Fruit fly (Drosophila melanogaster) whole organism, embryonic: ENCODE results near the gene CG14721.

Experiments used
- BEAF-32 ChIP-seq: fragments of 200-800 bp; sonication (Bioruptor generic); optimal IDR thresholded peaks from 3 replicates; lab custom pipeline; 2017; ENCODE audit warnings: missing biosample characterization, missing genetic modification characterization, mild to moderate bottlenecking, moderate library complexity, missing genetic modification reagents
- Bgb ChIP-seq: fragments of 200-800 bp; sonication (Bioruptor generic); IDR thresholded peaks from 2 replicates; pipeline ENCODE4 v1.3.6; 2022; ENCODE audit warnings: missing biosample characterization, missing genetic modification characterization; ENCODE audit not compliant: partially characterized antibody
- CG17568 ChIP-seq: fragments of 200-800 bp; sonication (Bioruptor generic); optimal IDR thresholded peaks from 2 replicates; lab custom pipeline; 2018; ENCODE audit warnings: missing biosample characterization, mild to moderate bottlenecking, missing genetic modification characterization, moderate library complexity
- CG17802 ChIP-seq: fragments of 200-800 bp; sonication (Bioruptor generic); optimal IDR thresholded peaks from 2 replicates; lab custom pipeline; 2018; ENCODE audit warnings: missing biosample characterization, mild to moderate bottlenecking, missing genetic modification characterization, moderate library complexity
- CG1792 ChIP-seq: fragments of 200-800 bp; sonication (Bioruptor generic); optimal IDR thresholded peaks from 2 replicates; lab custom pipeline; 2016; ENCODE audit warnings: missing biosample characterization, missing genetic modification characterization
- CG2116 ChIP-seq: fragments of 200-800 bp; sonication (Bioruptor generic); optimal IDR thresholded peaks from 3 replicates; lab custom pipeline; 2018; ENCODE audit warnings: missing biosample characterization, mild to moderate bottlenecking, missing genetic modification characterization
- CG2129 ChIP-seq: fragments of 200-800 bp; sonication (Bioruptor generic); IDR thresholded peaks from 2 replicates; pipeline ENCODE4 v1.3.6; 2022; ENCODE audit warnings: missing biosample characterization, missing genetic modification characterization; ENCODE audit not compliant: partially characterized antibody
- CG33213 ChIP-seq: fragments of 200-800 bp; sonication (Bioruptor generic); optimal IDR thresholded peaks from 3 replicates; lab custom pipeline; 2016; ENCODE audit warnings: missing biosample characterization, missing genetic modification characterization
- CG33557 ChIP-seq: fragments of 200-800 bp; sonication (Bioruptor generic); optimal IDR thresholded peaks from 2 replicates; lab custom pipeline; 2019; ENCODE audit warnings: missing biosample characterization, mild to moderate bottlenecking, missing genetic modification characterization, moderate library complexity
- CG42726 ChIP-seq: fragments of 200-800 bp; sonication (Bioruptor generic); IDR thresholded peaks from 2 replicates; pipeline ENCODE4 v1.3.6; 2022; ENCODE audit warnings: missing biosample characterization, missing genetic modification characterization; ENCODE audit not compliant: partially characterized antibody
- CG9215 ChIP-seq: fragments of 200-800 bp; sonication (Bioruptor generic); IDR thresholded peaks from 2 replicates; pipeline ENCODE4 v1.3.6; 2022; ENCODE audit warnings: missing biosample characterization, missing genetic modification characterization
- CG9797 ChIP-seq: fragments of 200-800 bp; sonication (Bioruptor generic); optimal IDR thresholded peaks from 3 replicates; lab custom pipeline; 2018; ENCODE audit warnings: missing biosample characterization, mild to moderate bottlenecking, missing genetic modification characterization
- CG9932 ChIP-seq: fragments of 200-800 bp; sonication (Bioruptor generic); IDR thresholded peaks from 2 replicates; pipeline ENCODE4 v1.3.6; 2022; ENCODE audit warnings: missing biosample characterization, missing genetic modification characterization
- CoRest ChIP-seq: fragments of 200-800 bp; sonication (Bioruptor generic); optimal IDR thresholded peaks from 3 replicates; lab custom pipeline; 2018; ENCODE audit warnings: missing biosample characterization, mild to moderate bottlenecking, missing genetic modification characterization, moderate library complexity
- Doc3 ChIP-seq: fragments of 200-800 bp; sonication (Bioruptor generic); IDR thresholded peaks from 3 replicates; pipeline ENCODE4 v1.3.6; 2022; ENCODE audit warnings: missing biosample characterization, missing genetic modification characterization; ENCODE audit not compliant: partially characterized antibody
- E2f2 ChIP-seq: fragments of 200-800 bp; sonication (Bioruptor generic); IDR thresholded peaks from 2 replicates; pipeline ENCODE4 v1.3.6; 2022; ENCODE audit warnings: missing biosample characterization, missing genetic modification characterization
- Elba2 ChIP-seq: fragments of 200-800 bp; sonication (Bioruptor generic); optimal IDR thresholded peaks from 3 replicates; lab custom pipeline; 2016; ENCODE audit warnings: missing biosample characterization, missing genetic modification characterization
- Lhr ChIP-seq: fragments of 200-800 bp; sonication (Bioruptor generic); optimal IDR thresholded peaks from 3 replicates; lab custom pipeline; 2017; ENCODE audit warnings: mild to moderate bottlenecking, missing biosample characterization, missing genetic modification reagents, missing genetic modification characterization
- MBD-R2 ChIP-seq: fragments of 200-800 bp; sonication (Bioruptor generic); IDR thresholded peaks from 2 replicates; pipeline ENCODE4 v1.3.6; 2022; ENCODE audit warnings: missing biosample characterization, missing genetic modification characterization
- Myb ChIP-seq: fragments of 200-800 bp; sonication (Bioruptor generic); optimal IDR thresholded peaks from 2 replicates; lab custom pipeline; 2016; ENCODE audit warnings: missing biosample characterization, missing genetic modification characterization
- NK7.1 ChIP-seq: fragments of 200-800 bp; sonication (Bioruptor generic); optimal IDR thresholded peaks from 3 replicates; lab custom pipeline; 2016; ENCODE audit warnings: missing biosample characterization, missing genetic modification characterization
- Nf-YB ChIP-seq: fragments of 200-800 bp; sonication (Bioruptor generic); optimal IDR thresholded peaks from 3 replicates; lab custom pipeline; 2019; ENCODE audit warnings: missing biosample characterization, mild to moderate bottlenecking, missing genetic modification characterization, moderate library complexity
- Nf-YC ChIP-seq: fragments of 200-800 bp; optimal IDR thresholded peaks from 3 replicates; lab custom pipeline; 2019; ENCODE audit warnings: missing biosample characterization, mild to moderate bottlenecking, missing genetic modification characterization, moderate library complexity
- Opbp ChIP-seq: fragments of 200-800 bp; sonication (Bioruptor generic); IDR thresholded peaks from 3 replicates; pipeline ENCODE4 v1.3.6; 2022; ENCODE audit warnings: missing biosample characterization, missing genetic modification characterization; ENCODE audit not compliant: partially characterized antibody
- Ravus ChIP-seq: fragments of 200-800 bp; sonication (Bioruptor generic); IDR thresholded peaks from 2 replicates; pipeline ENCODE4 v1.3.6; 2022; ENCODE audit warnings: missing biosample characterization, missing genetic modification characterization
- Rfx ChIP-seq: fragments of 200-800 bp; sonication (Bioruptor generic); IDR thresholded peaks from 2 replicates; pipeline ENCODE4 v1.3.6; 2022; ENCODE audit warnings: missing biosample characterization, missing genetic modification characterization
- Sin3A ChIP-seq: fragments of >200 bp; optimal IDR thresholded peaks from 2 replicates; lab custom pipeline; 2018
- Sry-β ChIP-seq: fragments of 200-800 bp; sonication (Bioruptor generic); optimal IDR thresholded peaks from 2 replicates; lab custom pipeline; 2018; ENCODE audit warnings: missing biosample characterization, mild to moderate bottlenecking, missing genetic modification characterization, moderate library complexity
- amos ChIP-seq: fragments of 200-800 bp; sonication (Bioruptor generic); IDR thresholded peaks from 2 replicates; pipeline ENCODE4 v1.3.6; 2022; ENCODE audit warnings: missing biosample characterization, missing genetic modification characterization; ENCODE audit not compliant: partially characterized antibody
- chinmo ChIP-seq: fragments of 200-800 bp; sonication (Bioruptor generic); IDR thresholded peaks from 4 replicates; pipeline ENCODE4 v1.3.6; 2022; ENCODE audit warnings: missing biosample characterization, missing genetic modification characterization; ENCODE audit not compliant: partially characterized antibody
- crol ChIP-seq: fragments of 200-800 bp; sonication (Bioruptor generic); IDR thresholded peaks from 2 replicates; pipeline ENCODE4 v1.3.6; 2022; ENCODE audit warnings: missing biosample characterization, missing genetic modification characterization
- crp ChIP-seq, 2 experiments: fragments of 200-800 bp; sonication (Bioruptor generic); optimal IDR thresholded peaks; 2 replicates in 1 of 2; 3 replicates in 1 of 2; lab custom pipeline; 2017; ENCODE audit warnings: missing biosample characterization in 2 of 2, missing genetic modification characterization in 2 of 2, mild to moderate bottlenecking in 1 of 2, moderate library complexity in 1 of 2
- fd3F ChIP-seq: fragments of 200-800 bp; sonication (Bioruptor generic); optimal IDR thresholded peaks from 2 replicates; lab custom pipeline; 2018; ENCODE audit warnings: missing biosample characterization, mild to moderate bottlenecking, missing genetic modification characterization, moderate library complexity
- gfzf ChIP-seq: fragments of 200-800 bp; sonication (Bioruptor generic); optimal IDR thresholded peaks from 2 replicates; lab custom pipeline; 2016; ENCODE audit warnings: missing biosample characterization, mild to moderate bottlenecking, missing genetic modification characterization, moderate library complexity
- gro ChIP-seq: fragments of 200-800 bp; sonication (Bioruptor generic); optimal IDR thresholded peaks from 2 replicates; lab custom pipeline; 2016; ENCODE audit warnings: missing biosample characterization, missing genetic modification characterization
- hbn ChIP-seq: fragments of 200-800 bp; sonication (Bioruptor generic); IDR thresholded peaks from 2 replicates; pipeline ENCODE4 v1.3.6; 2022; ENCODE audit warnings: missing biosample characterization, missing genetic modification characterization; ENCODE audit not compliant: partially characterized antibody
- inv ChIP-seq: fragments of 200-800 bp; sonication (Bioruptor generic); IDR thresholded peaks from 2 replicates; pipeline ENCODE4 v1.3.6; 2022; ENCODE audit warnings: missing biosample characterization, missing genetic modification characterization; ENCODE audit not compliant: partially characterized antibody
- knrl ChIP-seq: fragments of 200-800 bp; sonication (Bioruptor generic); IDR thresholded peaks from 3 replicates; pipeline ENCODE4 v1.3.6; 2022; ENCODE audit warnings: missing biosample characterization, missing genetic modification characterization; ENCODE audit not compliant: partially characterized antibody
- nerfin-2 ChIP-seq: fragments of 200-800 bp; sonication (Bioruptor generic); IDR thresholded peaks from 2 replicates; pipeline ENCODE4 v1.3.6; 2022; ENCODE audit warnings: missing biosample characterization, missing genetic modification characterization; ENCODE audit not compliant: partially characterized antibody
- pzg ChIP-seq: fragments of 200-800 bp; sonication (Bioruptor generic); optimal IDR thresholded peaks from 3 replicates; lab custom pipeline; 2018; ENCODE audit warnings: missing biosample characterization, mild to moderate bottlenecking, missing genetic modification characterization, moderate library complexity
- row ChIP-seq: fragments of 200-800 bp; sonication (Bioruptor generic); IDR thresholded peaks from 3 replicates; pipeline ENCODE4 v1.3.6; 2022; ENCODE audit warnings: missing biosample characterization, missing genetic modification characterization
- sna ChIP-seq: fragments of 200-800 bp; sonication (Bioruptor generic); IDR thresholded peaks from 2 replicates; pipeline ENCODE4 v1.3.6; 2022; ENCODE audit warnings: missing biosample characterization, missing genetic modification characterization; ENCODE audit not compliant: partially characterized antibody
- stwl ChIP-seq: fragments of 200-800 bp; sonication (Bioruptor generic); optimal IDR thresholded peaks from 3 replicates; lab custom pipeline; 2018; ENCODE audit warnings: missing biosample characterization, mild to moderate bottlenecking, missing genetic modification characterization, moderate library complexity
- trem ChIP-seq: fragments of 200-800 bp; optimal IDR thresholded peaks from 3 replicates; lab custom pipeline; 2019; ENCODE audit warnings: missing biosample characterization, mild to moderate bottlenecking, missing genetic modification characterization, moderate library complexity
- trh ChIP-seq: fragments of 200-800 bp; sonication (Bioruptor generic); optimal IDR thresholded peaks from 2 replicates; lab custom pipeline; 2016; ENCODE audit warnings: missing biosample characterization, missing genetic modification characterization
- unc-4 ChIP-seq: fragments of 200-800 bp; sonication (Bioruptor generic); IDR thresholded peaks from 2 replicates; pipeline ENCODE4 v1.3.6; 2022; ENCODE audit warnings: missing biosample characterization, missing genetic modification characterization; ENCODE audit not compliant: partially characterized antibody

CG14721 gene

DNA sequence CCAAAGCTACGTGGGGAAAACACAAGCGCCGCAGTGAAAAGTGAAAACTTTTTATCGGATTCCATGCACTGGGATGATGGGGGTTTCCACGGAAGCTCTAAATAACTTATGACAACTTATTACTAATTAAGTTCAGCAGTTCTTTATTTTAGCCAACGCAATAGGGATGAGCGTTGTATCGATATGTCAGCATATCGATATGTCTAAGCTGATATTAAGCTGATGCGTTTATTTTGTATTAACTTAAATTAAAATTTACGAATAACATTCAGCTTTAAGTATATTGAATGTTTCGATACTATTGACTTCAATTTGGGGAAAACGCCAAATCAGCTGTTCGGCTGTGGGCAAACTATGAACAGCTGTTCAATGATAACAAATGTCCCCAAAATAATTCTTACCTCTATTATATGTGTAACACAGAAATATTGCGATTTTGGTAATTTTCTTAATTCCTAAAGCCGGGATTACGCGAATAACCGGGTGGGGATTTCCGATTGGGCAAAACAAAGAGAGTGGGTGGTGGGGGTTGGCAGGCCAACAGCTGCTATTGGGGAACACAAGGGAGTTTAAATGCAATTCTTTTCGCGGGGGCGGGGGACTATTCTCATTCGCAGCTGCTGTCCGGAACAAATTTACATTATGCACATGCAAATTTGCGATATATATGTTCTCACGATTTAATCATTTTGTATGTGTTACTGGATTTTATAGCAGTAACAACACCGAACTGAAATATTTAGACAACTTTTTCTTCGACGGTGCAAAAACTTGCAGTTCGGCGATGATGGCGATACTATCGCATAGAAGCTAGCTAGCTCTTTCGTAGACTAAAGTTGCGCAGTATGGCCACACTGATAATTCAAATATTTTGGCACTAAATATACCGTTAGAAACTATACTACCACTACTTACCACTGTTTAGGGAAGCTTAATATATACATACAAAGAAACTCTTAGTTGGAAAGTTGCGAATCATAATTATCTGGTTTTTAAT, 14.3 kb downstream of the CG14721 start, which contains the start of gene CG6923:
CG6923 (minus strand) TSS at position 733 of the 997 bp plus-strand sequence.
- TF ChIP-seq Ravus (GFP tag; lab: Robert Waterston, UW) (no peak), CG9797 (GFP tag; lab: Kevin White, UChicago) (peak; percentile 76), E2f2 (GFP tag; lab: Robert Waterston, UW) (peak; percentile 85), pzg (peak; percentile 78), row (peak; percentile 70), CG9215 (GFP tag; lab: Robert Waterston, UW) (no peak), knrl (peak; percentile 90), crp (GFP tag; optimal IDR thresholded peaks at IDR 0.05; lab: Kevin White, UChicago) (peak; percentile 27 to 82), CG33213 (peak; percentile 0), CG17568 (GFP tag; lab: Kevin White, UChicago) (no peak), MBD-R2 (GFP tag; lab: Robert Waterston, UW) (peak; percentile 32; the same call in 1 of the 2 replicates), Sry-β (GFP tag; lab: Kevin White, UChicago) (peak; percentile 31), gro (GFP tag; lab: Kevin White, UChicago) (no peak), trem (tag; lab: Kevin White, UChicago) (peak; percentile 43), Elba2 (GFP tag; lab: Kevin White, UChicago) (no peak), Opbp (GFP tag; lab: Robert Waterston, UW) (peak; percentile 87), Doc3 (peak; percentile 66), CG17802 (tag; lab: Kevin White, UChicago) (no peak), CG33557 (no peak), Rfx (0 out of 2 replicates have a peak, but pooled peaks have one; percentile 34), amos (GFP tag; lab: Robert Waterston, UW) (peak; percentile 93), Nf-YC (tag; lab: Kevin White, UChicago) (peak; percentile 90), Sin3A (lab: Kevin White, UChicago) (peak; percentile 66), CG9932 (GFP tag; lab: Robert Waterston, UW) (0 out of 2 replicates have a peak, but pooled peaks have one; percentile 10), stwl (peak; percentile 29), nerfin-2 (peak; percentile 75), NK7.1 (GFP tag; lab: Kevin White, UChicago) (no peak), fd3F (GFP tag; lab: Kevin White, UChicago) (no peak), unc-4 (GFP tag; lab: Robert Waterston, UW) (peak; percentile 81), BEAF-32 (GFP tag; lab: Kevin White, UChicago) (peak; percentile 88), chinmo (GFP tag; lab: Robert Waterston, UW) (peak; percentile 71; the same call in 1 of the 4 replicates), hbn (GFP tag; lab: Robert Waterston, UW) (peak; percentile 87), gfzf (GFP tag; lab: Kevin White, UChicago) (peak; percentile 73), Bgb (GFP tag; lab: Robert Waterston, UW) (peak; percentile 92), trh (GFP tag; lab: Kevin White, UChicago) (no peak), inv (peak; percentile 88), Nf-YB (peak; percentile 68), crol (peak; percentile 73), CG2129 (GFP tag; lab: Robert Waterston, UW) (peak; percentile 81), sna (GFP tag; lab: Robert Waterston, UW) (peak; percentile 71), Myb (GFP tag; lab: Kevin White, UChicago) (peak; percentile 92), CG42726 (GFP tag; lab: Robert Waterston, UW) (peak; percentile 61; the same call in 1 of the 2 replicates), CG2116 (GFP tag; lab: Kevin White, UChicago) (peak; percentile 19), CG1792 (GFP tag; lab: Kevin White, UChicago) (no peak), Lhr (GFP tag; lab: Kevin White, UChicago) (peak; percentile 24), CoRest (tag; lab: Kevin White, UChicago) (peak; percentile 50)
